Fruit fly (Drosophila melanogaster): ENCODE results near the gene CG4408.

- TF ChIP-seq insv (optimal IDR thresholded peaks at IDR 0.05) (no peak), psq (optimal IDR thresholded peaks at IDR 0.05) (no peak), ttk (optimal IDR thresholded peaks at IDR 0.05) (no peak), Sin3A (optimal IDR thresholded peaks at IDR 0.05) (no peak), h (optimal IDR thresholded peaks at IDR 0.05) (no peak)
Observed at dm6 chr3R:23390769-23391309, 27.5 kb upstream of the CG4408 start.
